Fruit fly (Drosophila melanogaster) whole organism: ENCODE results near the gene CG31627.

Experiments
- Dll ChIP-seq: fragments of >200 bp; optimal IDR thresholded peaks from 2 replicates; lab custom pipeline; 2017
- EcR ChIP-seq, 2 experiments: fragments of >200 bp; optimal IDR thresholded peaks; 2 replicates each; lab custom pipeline; 2017; ENCODE audit warnings: missing biosample characterization in 2 of 2, missing genetic modification characterization in 2 of 2, missing genetic modification reagents in 2 of 2
- pan ChIP-seq: fragments of >200 bp; optimal IDR thresholded peaks from 2 replicates; lab custom pipeline; 2017
- psq ChIP-seq: fragments of >200 bp; optimal IDR thresholded peaks from 2 replicates; lab custom pipeline; 2017
- usp ChIP-seq: fragments of >200 bp; optimal IDR thresholded peaks from 2 replicates; lab custom pipeline; 2017; ENCODE audit warnings: missing biosample characterization, missing genetic modification characterization, mixed read lengths

dm6 chr2L:21187753-21188152 is 14.7 kb downstream of the CG31627 start:
- no peak for TF ChIP-seq pan (lab: Kevin White, UChicago)
- TF ChIP-seq Dll: no peak
- TF ChIP-seq usp (GFP tag; lab: Kevin White, UChicago): no peak
- no peak for TF ChIP-seq EcR (GFP tag; optimal IDR thresholded peaks at IDR 0.05; lab: Kevin White, UChicago)
- no peak for TF ChIP-seq psq (lab: Kevin White, UChicago)
